Fruit fly (Drosophila melanogaster) whole organism, embryonic: ENCODE results near the gene Rrp46.

ENCODE experiments used
- Atf3 ChIP-seq: fragments of 200-800 bp; sonication (Bioruptor generic); optimal IDR thresholded peaks from 3 replicates; lab custom pipeline; 2016; ENCODE audit warnings: missing biosample characterization, missing genetic modification characterization
- CG11456 ChIP-seq: fragments of 200-800 bp; sonication (Bioruptor generic); IDR thresholded peaks from 3 replicates; pipeline ENCODE4 v1.3.6; 2022; ENCODE audit warnings: missing biosample characterization, missing genetic modification characterization
- CG11695 ChIP-seq: fragments of 200-800 bp; sonication (Bioruptor generic); IDR thresholded peaks from 3 replicates; pipeline ENCODE4 v1.3.6; 2022; ENCODE audit warnings: missing biosample characterization, missing genetic modification characterization
- CG13624 ChIP-seq: fragments of 200-800 bp; sonication (Bioruptor generic); optimal IDR thresholded peaks from 2 replicates; lab custom pipeline; 2016; ENCODE audit warnings: missing biosample characterization, missing genetic modification characterization
- CG14667 ChIP-seq: fragments of 200-800 bp; sonication (Bioruptor generic); IDR thresholded peaks from 2 replicates; pipeline ENCODE4 v1.3.6; 2022; ENCODE audit warnings: missing biosample characterization, missing genetic modification characterization
- CG15514 ChIP-seq: fragments of 200-800 bp; sonication (Bioruptor generic); optimal IDR thresholded peaks from 3 replicates; lab custom pipeline; 2017; ENCODE audit warnings: missing biosample characterization, missing genetic modification characterization, mild to moderate bottlenecking, moderate library complexity, missing genetic modification reagents
- CG17328 ChIP-seq: fragments of 200-800 bp; sonication (Bioruptor generic); IDR thresholded peaks from 2 replicates; pipeline ENCODE4 v1.3.6; 2022; ENCODE audit warnings: missing biosample characterization, missing genetic modification characterization
- CG2712 ChIP-seq: fragments of 200-800 bp; optimal IDR thresholded peaks from 3 replicates; lab custom pipeline; 2019; ENCODE audit warnings: missing biosample characterization, mild to moderate bottlenecking, missing genetic modification characterization, moderate library complexity
- CG31224 ChIP-seq: fragments of 200-800 bp; sonication (Bioruptor generic); IDR thresholded peaks from 2 replicates; pipeline ENCODE4 v1.3.6; 2022; ENCODE audit warnings: missing biosample characterization, missing genetic modification characterization
- CG32532 ChIP-seq: fragments of 200-800 bp; sonication (Bioruptor generic); IDR thresholded peaks from 2 replicates; pipeline ENCODE4 v1.3.6; 2022; ENCODE audit warnings: missing biosample characterization, missing genetic modification characterization
- CG33213 ChIP-seq: fragments of 200-800 bp; sonication (Bioruptor generic); optimal IDR thresholded peaks from 3 replicates; lab custom pipeline; 2016; ENCODE audit warnings: missing biosample characterization, missing genetic modification characterization
- CG3995 ChIP-seq: fragments of 200-800 bp; sonication (Bioruptor generic); optimal IDR thresholded peaks from 3 replicates; lab custom pipeline; 2016; ENCODE audit warnings: missing biosample characterization, missing genetic modification characterization
- CG4617 ChIP-seq: fragments of 200-800 bp; sonication (Bioruptor generic); optimal IDR thresholded peaks from 3 replicates; lab custom pipeline; 2016; ENCODE audit warnings: missing biosample characterization, missing genetic modification characterization, borderline replicate concordance
- CG6854 ChIP-seq: fragments of 200-800 bp; sonication (Bioruptor generic); optimal IDR thresholded peaks from 3 replicates; lab custom pipeline; 2017; ENCODE audit warnings: missing biosample characterization, mild to moderate bottlenecking, missing genetic modification characterization
- CG8290 ChIP-seq, 3 experiments: fragments of 200-800 bp; sonication (Bioruptor generic); optimal IDR thresholded peaks; 2 replicates each; lab custom pipeline; 2016 to 2019; ENCODE audit warnings: missing biosample characterization in 3 of 3, missing genetic modification characterization in 3 of 3, mild to moderate bottlenecking in 2 of 3, moderate library complexity in 1 of 3
- CG9437 ChIP-seq: fragments of 200-800 bp; sonication (Bioruptor generic); optimal IDR thresholded peaks from 2 replicates; lab custom pipeline; 2018; ENCODE audit warnings: missing biosample characterization, mild to moderate bottlenecking, missing genetic modification characterization
- CG9876 ChIP-seq: fragments of 200-800 bp; sonication (Bioruptor generic); optimal IDR thresholded peaks from 2 replicates; lab custom pipeline; 2016; ENCODE audit warnings: missing biosample characterization, missing genetic modification characterization
- D19B ChIP-seq: fragments of 200-800 bp; sonication (Bioruptor generic); optimal IDR thresholded peaks from 2 replicates; lab custom pipeline; 2017; ENCODE audit warnings: missing biosample characterization, mild to moderate bottlenecking, missing genetic modification characterization
- Dfd ChIP-seq, 2 experiments: fragments of >200 bp; optimal IDR thresholded peaks; 2 replicates each; lab custom pipeline; 2017; ENCODE audit warnings: missing biosample characterization in 2 of 2, missing genetic modification characterization in 2 of 2
- ERR ChIP-seq: fragments of 200-800 bp; sonication (Bioruptor generic); optimal IDR thresholded peaks from 2 replicates; lab custom pipeline; 2016; ENCODE audit warnings: missing biosample characterization, missing genetic modification characterization
- Gug ChIP-seq: fragments of 200-800 bp; sonication (Bioruptor generic); IDR thresholded peaks from 4 replicates; pipeline ENCODE4 v1.3.6; 2022; ENCODE audit warnings: missing biosample characterization, missing genetic modification characterization
- HmgZ ChIP-seq: fragments of 200-800 bp; sonication (Bioruptor generic); optimal IDR thresholded peaks from 2 replicates; lab custom pipeline; 2018; ENCODE audit warnings: missing biosample characterization, mild to moderate bottlenecking, missing genetic modification characterization
- MBD-R2 ChIP-seq: fragments of 200-800 bp; sonication (Bioruptor generic); IDR thresholded peaks from 2 replicates; pipeline ENCODE4 v1.3.6; 2022; ENCODE audit warnings: missing biosample characterization, missing genetic modification characterization
- Neu2 ChIP-seq: fragments of 200-800 bp; sonication (Bioruptor generic); optimal IDR thresholded peaks from 3 replicates; lab custom pipeline; 2016; ENCODE audit warnings: missing biosample characterization, missing genetic modification characterization, borderline replicate concordance
- PHDP ChIP-seq: fragments of 200-800 bp; sonication (Bioruptor generic); optimal IDR thresholded peaks from 3 replicates; lab custom pipeline; 2018; ENCODE audit warnings: missing biosample characterization, mild to moderate bottlenecking, missing genetic modification characterization, moderate library complexity
- Ptx1 ChIP-seq: fragments of 200-800 bp; sonication (Bioruptor generic); IDR thresholded peaks from 2 replicates; pipeline ENCODE4 v1.3.6; 2022; ENCODE audit warnings: missing biosample characterization, missing genetic modification characterization
- Rfx ChIP-seq: fragments of 200-800 bp; sonication (Bioruptor generic); IDR thresholded peaks from 2 replicates; pipeline ENCODE4 v1.3.6; 2022; ENCODE audit warnings: missing biosample characterization, missing genetic modification characterization
- aop ChIP-seq: fragments of 200-800 bp; sonication (Bioruptor generic); IDR thresholded peaks from 2 replicates; pipeline ENCODE4 v1.3.6; 2022; ENCODE audit warnings: missing biosample characterization, missing genetic modification characterization
- ase ChIP-seq: fragments of 200-800 bp; sonication (Bioruptor generic); IDR thresholded peaks from 3 replicates; pipeline ENCODE4 v1.3.6; 2022; ENCODE audit warnings: missing biosample characterization, missing genetic modification characterization
- cas ChIP-seq: fragments of 200-800 bp; sonication (Bioruptor generic); IDR thresholded peaks from 2 replicates; pipeline ENCODE4 v1.3.6; 2022; ENCODE audit warnings: missing biosample characterization, missing genetic modification characterization
- crol ChIP-seq: fragments of 200-800 bp; sonication (Bioruptor generic); IDR thresholded peaks from 2 replicates; pipeline ENCODE4 v1.3.6; 2022; ENCODE audit warnings: missing biosample characterization, missing genetic modification characterization
- en ChIP-seq: fragments of 200-800 bp; sonication (Bioruptor generic); optimal IDR thresholded peaks from 2 replicates; lab custom pipeline; 2016; ENCODE audit warnings: missing biosample characterization, missing genetic modification characterization
- exex ChIP-seq: fragments of 200-800 bp; sonication (Bioruptor generic); optimal IDR thresholded peaks from 4 replicates; lab custom pipeline; 2018; ENCODE audit warnings: missing biosample characterization, mild to moderate bottlenecking, missing genetic modification characterization, moderate library complexity
- grn ChIP-seq: fragments of 200-800 bp; sonication (Bioruptor generic); optimal IDR thresholded peaks from 3 replicates; lab custom pipeline; 2017; ENCODE audit warnings: missing biosample characterization, missing genetic modification characterization
- gro ChIP-seq: fragments of 200-800 bp; sonication (Bioruptor generic); optimal IDR thresholded peaks from 2 replicates; lab custom pipeline; 2016; ENCODE audit warnings: missing biosample characterization, missing genetic modification characterization
- insv ChIP-seq, 2 experiments: fragments of 200-800 bp; sonication (Bioruptor generic); optimal IDR thresholded peaks; 3 replicates each; lab custom pipeline; 2016 to 2018; ENCODE audit warnings: missing biosample characterization in 2 of 2, missing genetic modification characterization in 2 of 2
- jing ChIP-seq: fragments of 200-800 bp; sonication (Bioruptor generic); optimal IDR thresholded peaks from 2 replicates; lab custom pipeline; 2018; ENCODE audit warnings: missing biosample characterization, mild to moderate bottlenecking, missing genetic modification characterization
- lmd ChIP-seq: fragments of 200-800 bp; sonication (Bioruptor generic); IDR thresholded peaks from 2 replicates; pipeline ENCODE4 v1.3.6; 2022; ENCODE audit warnings: missing biosample characterization, missing genetic modification characterization
- nmo ChIP-seq: fragments of 200-800 bp; sonication (Bioruptor generic); optimal IDR thresholded peaks from 2 replicates; lab custom pipeline; 2018; ENCODE audit warnings: missing biosample characterization, mild to moderate bottlenecking, missing genetic modification characterization, moderate library complexity
- oc ChIP-seq: fragments of 200-800 bp; sonication (Bioruptor generic); optimal IDR thresholded peaks from 2 replicates; lab custom pipeline; 2018; ENCODE audit warnings: missing biosample characterization, mild to moderate bottlenecking, missing genetic modification characterization, moderate library complexity
- pita ChIP-seq: fragments of 200-800 bp; sonication (Bioruptor generic); optimal IDR thresholded peaks from 2 replicates; lab custom pipeline; 2017; ENCODE audit warnings: missing biosample characterization, mild to moderate bottlenecking, missing genetic modification characterization
- prd ChIP-seq, 3 experiments: fragments of >200 bp in 2 of 3; fragments of 200-800 bp in 1 of 3; sonication (Bioruptor generic) in 1 of 3; optimal IDR thresholded peaks in 2 of 3; IDR thresholded peaks in 1 of 3; 2 replicates in 2 of 3; 3 replicates in 1 of 3; pipeline versions ENCODE4 v1.3.6 to Lab custom; 2017 to 2022; ENCODE audit warnings: missing biosample characterization in 1 of 3, missing genetic modification characterization in 1 of 3
- seq ChIP-seq: fragments of 200-800 bp; sonication (Bioruptor generic); IDR thresholded peaks from 2 replicates; pipeline ENCODE4 v1.3.6; 2022; ENCODE audit warnings: missing biosample characterization, missing genetic modification characterization
- sim ChIP-seq: fragments of 200-800 bp; sonication (Bioruptor generic); IDR thresholded peaks from 2 replicates; pipeline ENCODE4 v1.3.6; 2022; ENCODE audit warnings: missing biosample characterization, missing genetic modification characterization
- ssp ChIP-seq: fragments of 200-800 bp; sonication (Bioruptor generic); IDR thresholded peaks from 2 replicates; pipeline ENCODE4 v1.3.6; 2022; ENCODE audit warnings: missing biosample characterization, missing genetic modification characterization
- sug ChIP-seq: fragments of 200-800 bp; optimal IDR thresholded peaks from 2 replicates; lab custom pipeline; 2019; ENCODE audit warnings: missing biosample characterization, mild to moderate bottlenecking, missing genetic modification characterization, moderate library complexity
- ttk ChIP-seq: fragments of 200-800 bp; sonication (Bioruptor generic); IDR thresholded peaks from 2 replicates; pipeline ENCODE4 v2.1.2; 2022; ENCODE audit warnings: missing biosample characterization, missing genetic modification characterization
- vvl ChIP-seq: fragments of 200-800 bp; sonication (Bioruptor generic); IDR thresholded peaks from 2 replicates; pipeline ENCODE4 v1.3.6; 2022; ENCODE audit warnings: missing biosample characterization, missing genetic modification characterization
- wor ChIP-seq: fragments of 200-800 bp; sonication (Bioruptor generic); IDR thresholded peaks from 2 replicates; pipeline ENCODE4 v1.3.6; 2022; ENCODE audit warnings: missing biosample characterization, missing genetic modification characterization

Rrp46 gene

dm6 chr3R:10411752-10412549 is 1.1 kb upstream of the Rrp46 start (continued):
- TF ChIP-seq prd (optimal IDR thresholded peaks at IDR 0.05; lab: Kevin White, UChicago) (no peak), prd (GFP tag; IDR thresholded peaks at IDR 0.05; lab: Robert Waterston, UW) (peak; percentile 55; the same call in 2 of the 3 replicates), Ptx1 (GFP tag; lab: Robert Waterston, UW) (peak; percentile 72), gro (GFP tag; lab: Kevin White, UChicago) (peak; percentile 73), seq (GFP tag; lab: Robert Waterston, UW) (0 out of 2 replicates have a peak, but pooled peaks have one; percentile 38), grn (peak; percentile 74), CG9876 (GFP tag; lab: Kevin White, UChicago) (no peak), CG31224 (GFP tag; lab: Robert Waterston, UW) (peak; percentile 57; the same call in 1 of the 2 replicates), CG32532 (GFP tag; lab: Robert Waterston, UW) (peak; percentile 85), vvl (peak; percentile 70), PHDP (tag; lab: Kevin White, UChicago) (no peak), CG11456 (peak; percentile 86), CG33213 (no peak), CG9437 (no peak), wor (no peak), CG15514 (GFP tag; lab: Kevin White, UChicago) (peak; percentile 27), Gug (GFP tag; lab: Robert Waterston, UW) (peak; percentile 53; the same call in 2 of the 4 replicates), CG11695 (GFP tag; lab: Robert Waterston, UW) (peak; percentile 66; the same call in 2 of the 3 replicates), ERR (peak; percentile 24), nmo (peak; percentile 47), pita (GFP tag; lab: Kevin White, UChicago) (no peak), Neu2 (GFP tag; lab: Kevin White, UChicago) (no peak), cas (GFP tag; lab: Robert Waterston, UW) (peak; percentile 47; the same call in 1 of the 2 replicates), HmgZ (tag; lab: Kevin White, UChicago) (peak; percentile 0), MBD-R2 (GFP tag; lab: Robert Waterston, UW) (peak; percentile 34; the same call in 1 of the 2 replicates), CG6854 (GFP tag; lab: Kevin White, UChicago) (peak; percentile 40), aop (GFP tag; lab: Robert Waterston, UW) (no peak), CG17328 (no peak), insv (GFP tag; optimal IDR thresholded peaks at IDR 0.05; lab: Kevin White, UChicago) (no peak), Rfx (GFP tag; lab: Robert Waterston, UW) (peak; percentile 97; the same call in 1 of the 2 replicates), crol (GFP tag; lab: Robert Waterston, UW) (no peak), CG8290 (GFP tag; optimal IDR thresholded peaks at IDR 0.05; lab: Kevin White, UChicago) (no peak), CG8290 (tag; optimal IDR thresholded peaks at IDR 0.05; lab: Kevin White, UChicago) (no peak), lmd (GFP tag; lab: Robert Waterston, UW) (peak; percentile 59; the same call in 1 of the 2 replicates), CG2712 (peak; percentile 32), jing (GFP tag; lab: Kevin White, UChicago) (no peak), CG13624 (GFP tag; lab: Kevin White, UChicago) (peak; percentile 50), sug (tag; lab: Kevin White, UChicago) (peak; percentile 54), exex (tag; lab: Kevin White, UChicago) (peak; percentile 92), en (GFP tag; lab: Kevin White, UChicago) (no peak), Atf3 (no peak), CG4617 (GFP tag; lab: Kevin White, UChicago) (no peak), ttk (GFP tag; lab: Robert Waterston, UW) (peak; percentile 71), sim (GFP tag; lab: Robert Waterston, UW) (no peak), oc (tag; lab: Kevin White, UChicago) (no peak), D19B (GFP tag; lab: Kevin White, UChicago) (peak; percentile 21), ase (0 out of 3 replicates have a peak, but pooled peaks have one; percentile 12), CG14667 (GFP tag; lab: Robert Waterston, UW) (peak; percentile 35; the same call in 1 of the 2 replicates), CG3995 (GFP tag; lab: Kevin White, UChicago) (peak; percentile 48), ssp (GFP tag; lab: Robert Waterston, UW) (peak; percentile 17; the same call in 1 of the 2 replicates), Dfd (GFP tag; optimal IDR thresholded peaks at IDR 0.05; lab: Kevin White, UChicago) (no peak)
